Worm (Caenorhabditis elegans): Measurements from ENCODE around the gene cdk-5.

cdk-5 gene

DNA sequence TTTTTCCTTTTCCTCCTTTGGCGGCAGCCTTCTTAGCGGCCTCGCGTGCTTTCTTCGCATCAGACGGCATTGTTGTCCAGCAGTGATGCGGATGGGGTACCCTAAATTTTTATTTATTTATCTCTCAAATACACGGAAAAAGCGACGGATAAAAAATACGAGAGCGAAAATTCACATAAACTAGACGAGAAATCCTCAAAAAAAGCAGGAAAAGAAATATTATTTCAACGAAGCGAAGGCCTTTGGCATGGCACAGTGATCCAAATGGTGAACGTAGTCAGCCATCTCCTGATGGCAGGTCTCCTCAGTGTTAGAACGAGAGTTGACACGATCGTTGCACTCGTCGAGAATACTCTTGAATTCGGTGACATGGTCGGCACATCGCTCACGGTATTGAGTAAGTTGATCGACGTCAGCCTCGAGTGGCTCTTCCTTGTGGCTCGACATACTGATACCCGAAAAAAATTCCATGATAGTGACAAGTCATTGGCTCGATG, 4.0 kb downstream of the cdk-5 start, which contains the start of the genes abcf-2 and T27E9.2 (continued):
- TF ChIP-seq hsf-1 (GFP tag; IDR thresholded peaks at IDR 0.05) = 0 out of 2 replicates have a peak, but pooled peaks have one; percentile 26
- no peak for TF ChIP-seq ZK185.1 (tag; optimal IDR thresholded peaks at IDR 0.05; ENCODE audit: poor library complexity, severe bottlenecking)
- TF ChIP-seq lsl-1 (GFP tag; optimal IDR thresholded peaks at IDR 0.05) = peak; percentile 16
- TF ChIP-seq T07F8.4 (tag; optimal IDR thresholded peaks at IDR 0.05) = no peak
- TF ChIP-seq rpc-1 (optimal IDR thresholded peaks at IDR 0.05) = no peak
- no peak for TF ChIP-seq rpc-1 (tag; optimal IDR thresholded peaks at IDR 0.05)
- TF ChIP-seq F49E8.2 (tag; optimal IDR thresholded peaks at IDR 0.05; ENCODE audit: insufficient read depth) = no peak
- no peak for TF ChIP-seq tbx-9 (tag; optimal IDR thresholded peaks at IDR 0.05; ENCODE audit: borderline replicate concordance)
- no peak for TF ChIP-seq cebp-1 (GFP tag; IDR thresholded peaks at IDR 0.05)
- TF ChIP-seq cebp-1 (tag; optimal IDR thresholded peaks at IDR 0.05) = peak; percentile 29
- no peak for TF ChIP-seq F55B11.4 (tag; optimal IDR thresholded peaks at IDR 0.05; ENCODE audit: borderline replicate concordance, insufficient read depth)
- no peak for TF ChIP-seq nhr-27 (tag; optimal IDR thresholded peaks at IDR 0.05)

- TF ChIP-seq madf-3 (GFP tag; IDR thresholded peaks at IDR 0.05) = 0 out of 2 replicates have a peak, but pooled peaks have one; percentile 19
- TF ChIP-seq ets-4 (GFP tag; optimal IDR thresholded peaks at IDR 0.05) = no peak
- no peak for TF ChIP-seq lin-40 (tag; optimal IDR thresholded peaks at IDR 0.05)
- TF ChIP-seq ztf-3 (GFP tag; optimal IDR thresholded peaks at IDR 0.05) = no peak
- TF ChIP-seq ztf-25 (GFP tag; IDR thresholded peaks at IDR 0.05) = no peak
Measured at ce11 chrIII:13461535-13461934, 4.6 kb downstream of the cdk-5 start.

- TF ChIP-seq lin-40 (tag; optimal IDR thresholded peaks at IDR 0.05) (no peak), lir-1 (GFP tag; conservative IDR thresholded peaks at IDR 0.05) (no peak), nfya-1 (tag; optimal IDR thresholded peaks at IDR 0.05; ENCODE audit: borderline replicate concordance, insufficient read depth) (no peak), B0261.1 (tag; optimal IDR thresholded peaks at IDR 0.05) (no peak), attf-6 (GFP tag; IDR thresholded peaks at IDR 0.05) (no peak), nhr-90 (tag; optimal IDR thresholded peaks at IDR 0.05) (no peak), Y53F4B.3 (GFP tag; IDR thresholded peaks at IDR 0.05) (no peak), atf-7 (tag; optimal IDR thresholded peaks at IDR 0.05) (no peak), pbrm-1 (GFP tag; IDR thresholded peaks at IDR 0.05) (no peak), C06A6.2 (GFP tag; conservative IDR thresholded peaks at IDR 0.05) (no peak), lsy-27 (tag; optimal IDR thresholded peaks at IDR 0.05; ENCODE audit: borderline replicate concordance, insufficient read depth) (no peak), aptf-2 (GFP tag; conservative IDR thresholded peaks at IDR 0.05) (no peak), madf-3 (GFP tag; IDR thresholded peaks at IDR 0.05) (no peak), snpc-1.3 (tag; optimal IDR thresholded peaks at IDR 0.05; ENCODE audit: insufficient read depth) (no peak), bed-2 (GFP tag; IDR thresholded peaks at IDR 0.05) (no peak), ceh-79 (tag; optimal IDR thresholded peaks at IDR 0.05) (no peak), ztf-18 (tag; optimal IDR thresholded peaks at IDR 0.05) (no peak), mcd-1 (GFP tag; IDR thresholded peaks at IDR 0.05) (no peak)
Measured at ce11 chrIII:13458978-13459596, 7.1 kb downstream of the cdk-5 start, which contains the start of gene tag-164. Gene tag-164 (plus strand): TSS chrIII:13459546.

ce11 chrIII:13457305-13457704, 8.8 kb downstream of the cdk-5 start:
- no peak for TF ChIP-seq somi-1 (GFP tag; optimal IDR thresholded peaks at IDR 0.05)
- peak; percentile 25 for TF ChIP-seq lin-54 (GFP tag; optimal IDR thresholded peaks at IDR 0.05)
- TF ChIP-seq Y53G8AR.9 (GFP tag; conservative IDR thresholded peaks at IDR 0.05) = 0 out of 2 replicates have a peak, but pooled peaks have one; percentile 26

Measured in whole organism, young adult.